Worm (Caenorhabditis elegans) whole organism, L1 larva: Measurements from ENCODE around the gene F59G1.4.

ENCODE experiments used
- alr-1 ChIP-seq: fragments of 200-800 bp; sonication (Bioruptor generic); optimal IDR thresholded peaks from 2 replicates; lab custom pipeline; 2018; ENCODE audit warnings: borderline replicate concordance, mild to moderate bottlenecking, missing genetic modification characterization, missing compliant biosample characterization
- blmp-1 ChIP-seq: fragments of 150-350 bp; optimal IDR thresholded peaks from 2 replicates; lab custom pipeline; 2014; ENCODE audit warnings: missing biosample characterization, missing genetic modification characterization
- ceh-8 ChIP-seq: fragments of 200-800 bp; sonication (Bioruptor generic); optimal IDR thresholded peaks from 2 replicates; lab custom pipeline; 2018; ENCODE audit warnings: mild to moderate bottlenecking, missing genetic modification characterization, moderate library complexity, missing compliant biosample characterization
- ceh-90 ChIP-seq: sonication (generic microtip); optimal IDR thresholded peaks from 2 replicates; lab custom pipeline; 2016; ENCODE audit warnings: missing genetic modification characterization, missing compliant biosample characterization
- ces-1 ChIP-seq: fragments of 150-350 bp; optimal IDR thresholded peaks from 2 replicates; lab custom pipeline; 2014; ENCODE audit warnings: missing biosample characterization, missing genetic modification reagents, missing genetic modification characterization
- efl-1 ChIP-seq, 4 experiments: fragments of 150-350 bp; optimal IDR thresholded peaks in 3 of 4; peaks in 1 of 4; 1 replicate in 1 of 4; 2 replicates in 3 of 4; lab custom pipeline; 2014; ENCODE audit warnings: missing biosample characterization in 2 of 4, missing genetic modification characterization in 2 of 4, missing genetic modification reagents in 2 of 4
- elt-2 ChIP-seq: sonication (generic microtip); optimal IDR thresholded peaks from 2 replicates; lab custom pipeline; 2016; ENCODE audit warnings: missing genetic modification characterization, mild to moderate bottlenecking, inconsistent platforms, missing compliant biosample characterization, missing genetic modification reagents
- elt-3 ChIP-seq, 6 experiments: fragments of 150-350 bp in 1 of 6; sonication (generic microtip); optimal IDR thresholded peaks; 2 replicates each; lab custom pipeline; 2017 to 2018; ENCODE audit warnings: missing biosample characterization in 6 of 6, missing genetic modification characterization in 6 of 6, inconsistent platforms in 1 of 6
- fkh-8 ChIP-seq: sonication (generic microtip); optimal IDR thresholded peaks from 2 replicates; lab custom pipeline; 2016; ENCODE audit warnings: mild to moderate bottlenecking, missing genetic modification characterization, missing compliant biosample characterization
- jun-1 ChIP-seq: fragments of 150-350 bp; optimal IDR thresholded peaks from 2 replicates; lab custom pipeline; 2014; ENCODE audit warnings: missing biosample characterization, missing genetic modification reagents, missing genetic modification characterization
- lin-13 ChIP-seq: fragments of 150-350 bp; optimal IDR thresholded peaks from 2 replicates; lab custom pipeline; 2014; ENCODE audit warnings: missing biosample characterization, missing genetic modification reagents, missing genetic modification characterization
- lin-14 ChIP-seq: fragments of 200-800 bp; sonication (Bioruptor generic); optimal IDR thresholded peaks from 2 replicates; lab custom pipeline; 2018; ENCODE audit warnings: mild to moderate bottlenecking, missing genetic modification characterization, moderate library complexity, missing compliant biosample characterization
- lin-15B ChIP-seq: fragments of 150-350 bp; sonication (generic microtip); optimal IDR thresholded peaks from 3 replicates; lab custom pipeline; 2014; ENCODE audit warnings: missing biosample characterization, missing genetic modification characterization
- lin-35 ChIP-seq, 2 experiments: fragments of 150-350 bp; optimal IDR thresholded peaks; 2 replicates each; lab custom pipeline; 2014; ENCODE audit warnings: missing biosample characterization in 2 of 2, missing genetic modification characterization in 2 of 2, missing genetic modification reagents in 2 of 2
- lir-3 ChIP-seq: sonication (generic microtip); optimal IDR thresholded peaks from 2 replicates; lab custom pipeline; 2016; ENCODE audit warnings: mild to moderate bottlenecking, missing genetic modification characterization, moderate library complexity, missing compliant biosample characterization; ENCODE audit not compliant: poor library complexity
- mab-9 ChIP-seq: fragments of 200-800 bp; sonication (Bioruptor generic); IDR thresholded peaks from 2 replicates; pipeline ENCODE4 v1.3.6; 2022; ENCODE audit warnings: missing genetic modification reagents, missing genetic modification characterization, missing compliant biosample characterization
- nhr-28 ChIP-seq: fragments of 150-350 bp; optimal IDR thresholded peaks from 2 replicates; lab custom pipeline; 2014; ENCODE audit warnings: missing biosample characterization, missing genetic modification characterization
- nhr-47 ChIP-seq: sonication (generic microtip); optimal IDR thresholded peaks from 2 replicates; lab custom pipeline; 2016; ENCODE audit warnings: mild to moderate bottlenecking, missing genetic modification characterization, moderate library complexity, missing compliant biosample characterization
- nhr-71 ChIP-seq: sonication (generic microtip); optimal IDR thresholded peaks from 2 replicates; lab custom pipeline; 2016; ENCODE audit warnings: mild to moderate bottlenecking, missing genetic modification characterization, moderate library complexity, missing compliant biosample characterization
- nhr-85 ChIP-seq: sonication (generic microtip); peaks from one replicate; lab custom pipeline; 2016; ENCODE audit warnings: missing genetic modification characterization, inconsistent platforms, missing compliant biosample characterization
- pag-3 ChIP-seq: sonication (generic microtip); optimal IDR thresholded peaks from 2 replicates; lab custom pipeline; 2017; ENCODE audit warnings: missing genetic modification characterization, mild to moderate bottlenecking, missing compliant biosample characterization, antibody characterized with exemption, borderline replicate concordance; ENCODE audit not compliant: insufficient read depth
- pqm-1 ChIP-seq: sonication (generic microtip); optimal IDR thresholded peaks from 3 replicates; lab custom pipeline; 2017; ENCODE audit warnings: missing biosample characterization, missing genetic modification characterization
- skn-1 ChIP-seq: fragments of 150-350 bp; optimal IDR thresholded peaks from 2 replicates; lab custom pipeline; 2014; ENCODE audit warnings: missing biosample characterization, missing genetic modification characterization
- swsn-7 ChIP-seq: sonication (generic microtip); optimal IDR thresholded peaks from 2 replicates; lab custom pipeline; 2016; ENCODE audit warnings: missing genetic modification characterization, missing compliant biosample characterization
- tlp-1 ChIP-seq: fragments of 150-350 bp; optimal IDR thresholded peaks from 2 replicates; lab custom pipeline; 2014; ENCODE audit warnings: missing biosample characterization, missing genetic modification characterization
- unc-86 ChIP-seq: sonication (generic microtip); optimal IDR thresholded peaks from 2 replicates; lab custom pipeline; 2016; ENCODE audit warnings: missing genetic modification characterization, missing compliant biosample characterization
- unc-98 ChIP-seq: fragments of 200-800 bp; sonication (Bioruptor generic); IDR thresholded peaks from 2 replicates; pipeline ENCODE4 v1.3.6; 2022; ENCODE audit warnings: missing genetic modification characterization, missing compliant biosample characterization
- ztf-4 ChIP-seq: fragments of 150-350 bp; optimal IDR thresholded peaks from 2 replicates; lab custom pipeline; 2014; ENCODE audit warnings: missing biosample characterization, missing genetic modification characterization

The F59G1.4 gene

ce11 chrII:5895870-5896269 is at the start of gene F59G1.4:
F59G1.4 (plus strand) TSS chrII:5896170.
- no peak for TF ChIP-seq ces-1 (GFP tag; lab: Kevin White, UChicago)
- peak; percentile 3 for TF ChIP-seq fkh-8 (tag; lab: Kevin White, UChicago)
- no peak for TF ChIP-seq efl-1 (optimal IDR thresholded peaks at IDR 0.05; lab: Kevin White, UChicago)
- TF ChIP-seq efl-1 (GFP tag; optimal IDR thresholded peaks at IDR 0.05 in 1 of 2; lab: Kevin White, UChicago) = peak in 1 of 2 experiments; percentile 10

- no peak for TF ChIP-seq alr-1 (tag; lab: Kevin White, UChicago)
- no peak for TF ChIP-seq nhr-71 (tag; lab: Kevin White, UChicago)
- TF ChIP-seq mab-9 = no peak
- TF ChIP-seq efl-1 (optimal IDR thresholded peaks at IDR 0.05; lab: Kevin White, UChicago) = no peak
- TF ChIP-seq efl-1 (GFP tag; optimal IDR thresholded peaks at IDR 0.05 in 1 of 2; lab: Kevin White, UChicago) = peak in 1 of 2 experiments; percentile 27
- no peak for TF ChIP-seq ztf-4 (tag; lab: Kevin White, UChicago)
- TF ChIP-seq lin-15B = no peak
- no peak for TF ChIP-seq lir-3 (tag; lab: Kevin White, UChicago)
- no peak for TF ChIP-seq unc-86 (tag; lab: Kevin White, UChicago)
- no peak for TF ChIP-seq blmp-1 (tag; lab: Kevin White, UChicago)
- TF ChIP-seq elt-2 = peak; percentile 22
- TF ChIP-seq lin-13 (GFP tag; lab: Kevin White, UChicago) = no peak
- no peak for TF ChIP-seq skn-1 (tag; lab: Kevin White, UChicago)
- TF ChIP-seq pqm-1 = no peak
Measured at ce11 chrII:5846181-5846580, 49.8 kb upstream of the F59G1.4 start.

DNA sequence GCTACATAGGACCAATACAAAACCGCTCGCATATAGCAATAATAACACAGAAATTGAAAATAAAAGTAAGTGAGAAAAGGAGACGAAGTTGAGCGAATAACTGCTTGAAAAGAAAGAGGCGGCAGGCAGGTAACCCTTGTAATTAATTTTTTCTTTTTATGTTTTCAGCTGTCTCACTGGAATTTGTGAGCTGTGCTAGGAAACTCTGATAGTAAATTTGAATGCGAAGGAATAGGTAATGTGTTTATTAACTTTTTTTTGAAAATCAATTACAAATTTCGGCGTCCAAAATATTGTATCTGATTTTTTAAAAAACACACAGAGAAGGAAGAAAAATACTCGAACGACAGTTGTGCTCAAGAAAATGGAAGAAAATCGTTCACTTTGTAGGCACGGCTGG is 44.0 kb upstream of the F59G1.4 start, which contains the start of gene H41C03.2:
Gene H41C03.2, minus strand, starts transcription at position 101 of the 400 bp plus-strand sequence.
- TF ChIP-seq fkh-8 (tag; lab: Kevin White, UChicago) = peak; percentile 25
- no peak for TF ChIP-seq pag-3

DNA sequence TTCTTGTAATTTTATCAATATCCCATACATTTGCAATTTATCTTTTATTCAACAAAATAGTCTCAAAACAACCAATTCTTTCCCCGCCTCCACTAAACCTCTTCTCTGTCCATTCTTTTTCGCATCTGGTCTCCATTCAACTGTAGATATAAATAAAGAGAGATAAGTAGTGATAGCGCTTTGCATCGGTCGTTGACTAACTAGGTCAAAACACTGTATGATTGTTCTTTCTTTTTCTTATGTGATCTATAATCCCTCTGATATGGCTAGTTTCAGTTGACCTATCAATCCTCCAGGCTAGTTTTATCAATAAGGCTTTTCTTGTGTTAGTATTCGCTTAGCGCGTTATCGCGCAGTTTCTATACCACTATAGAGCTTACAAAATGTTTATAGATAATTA is 42.7 kb upstream of the F59G1.4 start:
- TF ChIP-seq swsn-7 (tag; lab: Kevin White, UChicago) (no peak), blmp-1 (tag; lab: Kevin White, UChicago) (peak; percentile 73), elt-3 (tag; optimal IDR thresholded peaks at IDR 0.05; lab: Kevin White, UChicago) (peak in 2 of 6 experiments; percentile 51 to 80), nhr-85 (tag; lab: Kevin White, UChicago) (peak; percentile 55)

DNA sequence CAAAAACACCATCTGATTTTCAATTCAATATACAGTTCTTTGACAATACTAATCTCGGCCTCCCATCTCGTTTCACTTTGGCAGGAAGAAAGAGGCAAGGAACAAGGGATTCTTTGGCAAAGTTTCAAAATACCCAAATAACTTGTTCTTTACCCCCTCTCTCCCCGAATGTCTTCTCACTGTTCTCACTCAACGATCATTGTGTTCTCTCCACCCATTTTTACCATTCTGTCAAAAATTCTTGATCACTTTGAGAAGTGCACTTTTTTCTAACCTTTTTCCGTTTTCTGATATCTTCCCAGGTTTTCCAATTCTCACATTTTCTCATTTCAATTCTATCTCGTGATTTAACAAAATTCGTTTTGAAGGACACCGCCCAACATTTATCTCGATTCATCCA is 41.8 kb upstream of the F59G1.4 start, which contains the start of gene H41C03.1:
Gene H41C03.1, plus strand, starts transcription at position 301 of the 400 bp plus-strand sequence.
- TF ChIP-seq ceh-8 (no peak), lin-35 (GFP tag; optimal IDR thresholded peaks at IDR 0.05; lab: Kevin White, UChicago) (no peak), ztf-4 (tag; lab: Kevin White, UChicago) (no peak), nhr-28 (tag; lab: Kevin White, UChicago) (no peak), ceh-90 (tag; lab: Kevin White, UChicago) (no peak), lin-15B (no peak), unc-98 (GFP tag; lab: Robert Waterston, UW) (no peak), blmp-1 (tag; lab: Kevin White, UChicago) (peak; percentile 17), jun-1 (tag; lab: Kevin White, UChicago) (no peak), lin-14 (GFP tag; lab: Kevin White, UChicago) (peak; percentile 17), unc-86 (tag; lab: Kevin White, UChicago) (no peak)

DNA sequence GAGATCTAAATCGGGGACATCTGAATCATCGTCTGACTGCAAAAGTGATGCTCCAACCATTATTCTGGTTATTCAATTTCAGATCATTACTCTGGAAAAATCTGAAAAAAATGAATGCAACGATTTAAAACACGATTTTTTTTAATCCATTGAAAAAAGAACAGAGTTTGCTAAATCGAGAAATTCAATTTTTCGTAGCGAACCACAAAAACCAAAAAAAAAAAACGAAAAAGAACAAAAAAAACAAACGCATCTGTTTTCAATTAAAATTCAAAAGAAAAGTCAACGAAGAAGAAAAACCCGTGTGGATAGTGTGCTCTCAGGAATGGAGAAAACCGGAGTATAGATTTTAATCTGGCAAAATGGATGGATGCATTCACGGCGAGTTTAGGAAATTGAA is 37.6 kb upstream of the F59G1.4 start, which contains the start of gene F55C12.4:
Gene F55C12.4, minus strand, starts transcription at position 101 of the 400 bp plus-strand sequence.
- TF ChIP-seq blmp-1 (tag; lab: Kevin White, UChicago) (no peak), lin-14 (GFP tag; lab: Kevin White, UChicago) (peak; percentile 33), nhr-47 (tag; lab: Kevin White, UChicago) (no peak), tlp-1 (tag; lab: Kevin White, UChicago) (no peak)
- TF ChIP-seq, all 84 proteins: peak for 1
